Fruit fly (Drosophila melanogaster) S2 (cell line): ENCODE results near the gene ort.

Experiments used
- CG8478 ChIP-seq: fragments of >200 bp; optimal IDR thresholded peaks from 2 replicates; lab custom pipeline; 2018
- CTCF ChIP-seq, 2 experiments: fragments of >200 bp; optimal IDR thresholded peaks; 2 replicates each; lab custom pipeline; 2018

- TF ChIP-seq CTCF (optimal IDR thresholded peaks at IDR 0.05; lab: Kevin White, UChicago): no peak
- no peak for TF ChIP-seq CG8478 (lab: Kevin White, UChicago)
Measured at dm6 chr3R:19619908-19620307, 39.6 kb upstream of the ort start.
